Fruit fly (Drosophila melanogaster): ENCODE results near the gene CG42780.
A peak's percentile ranks its signal among the peaks of the same experiment; 100 is the strongest.

CG42780 gene

dm6 chrX:7302329-7302728 is 29.7 kb downstream of the CG42780 start (continued):
- TF ChIP-seq trh (GFP tag; optimal IDR thresholded peaks at IDR 0.05) (no peak), HLH54F (GFP tag; optimal IDR thresholded peaks at IDR 0.05) (no peak), da (GFP tag; optimal IDR thresholded peaks at IDR 0.05) (no peak), CG4820 (GFP tag; optimal IDR thresholded peaks at IDR 0.05) (peak; percentile 7), CG30431 (GFP tag; optimal IDR thresholded peaks at IDR 0.05) (no peak), Sox102F (GFP tag; optimal IDR thresholded peaks at IDR 0.05) (peak; percentile 43), zf30C (GFP tag; optimal IDR thresholded peaks at IDR 0.05) (peak; percentile 16), toy (GFP tag; IDR thresholded peaks at IDR 0.05) (no peak), CG17361 (GFP tag; IDR thresholded peaks at IDR 0.05) (0 out of 3 replicates have a peak, but pooled peaks have one; percentile 22), gsb (GFP tag; IDR thresholded peaks at IDR 0.05) (no peak), CG10543 (GFP tag; optimal IDR thresholded peaks at IDR 0.05) (no peak), inv (GFP tag; IDR thresholded peaks at IDR 0.05; ENCODE audit: partially characterized antibody) (no peak), Sry-β (GFP tag; optimal IDR thresholded peaks at IDR 0.05) (no peak), CkIIα-i1 (GFP tag; IDR thresholded peaks at IDR 0.05) (no peak), gsb-n (tag; optimal IDR thresholded peaks at IDR 0.05) (peak; percentile 14), sug (tag; optimal IDR thresholded peaks at IDR 0.05) (no peak), sens-2 (GFP tag; IDR thresholded peaks at IDR 0.05) (0 out of 2 replicates have a peak, but pooled peaks have one; percentile 19), exex (tag; optimal IDR thresholded peaks at IDR 0.05) (no peak), CG8290 (GFP tag; optimal IDR thresholded peaks at IDR 0.05) (no peak), CG8290 (tag; optimal IDR thresholded peaks at IDR 0.05) (no peak), CG1603 (tag; optimal IDR thresholded peaks at IDR 0.05) (peak; percentile 35), CG34376 (GFP tag; optimal IDR thresholded peaks at IDR 0.05) (no peak), Dfd (GFP tag; optimal IDR thresholded peaks at IDR 0.05) (no peak), NfI (GFP tag; optimal IDR thresholded peaks at IDR 0.05) (peak; percentile 1), NK7.1 (GFP tag; optimal IDR thresholded peaks at IDR 0.05) (no peak), twi (tag; optimal IDR thresholded peaks at IDR 0.05) (no peak), pb (GFP tag; optimal IDR thresholded peaks at IDR 0.05) (no peak), CG9817 (tag; optimal IDR thresholded peaks at IDR 0.05) (no peak), CG11723 (GFP tag; optimal IDR thresholded peaks at IDR 0.05) (no peak), CG9215 (GFP tag; IDR thresholded peaks at IDR 0.05) (no peak), klu (GFP tag; IDR thresholded peaks at IDR 0.05) (no peak), bab2 (GFP tag; optimal IDR thresholded peaks at IDR 0.05) (no peak), pita (GFP tag; optimal IDR thresholded peaks at IDR 0.05) (no peak), CG11456 (GFP tag; IDR thresholded peaks at IDR 0.05) (no peak), CG7271 (tag; optimal IDR thresholded peaks at IDR 0.05) (no peak), ac (GFP tag; optimal IDR thresholded peaks at IDR 0.05) (no peak), ind (GFP tag; optimal IDR thresholded peaks at IDR 0.05) (peak; percentile 2), phol (tag; optimal IDR thresholded peaks at IDR 0.05) (peak; percentile 55), CG10274 (GFP tag; optimal IDR thresholded peaks at IDR 0.05) (no peak), CG12744 (GFP tag; optimal IDR thresholded peaks at IDR 0.05) (no peak), CG6689 (GFP tag; IDR thresholded peaks at IDR 0.05) (peak; percentile 54; the same call in 1 of the 2 replicates), sens (GFP tag) (peak; percentile 83), sim (GFP tag; IDR thresholded peaks at IDR 0.05) (no peak), CG14441 (GFP tag; IDR thresholded peaks at IDR 0.05) (no peak), Atf-2 (GFP tag; optimal IDR thresholded peaks at IDR 0.05) (no peak), CG7963 (GFP tag; IDR thresholded peaks at IDR 0.05; ENCODE audit: partially characterized antibody) (no peak), Side (GFP tag; optimal IDR thresholded peaks at IDR 0.05) (no peak), shn (GFP tag; optimal IDR thresholded peaks at IDR 0.05) (no peak), CG6683 (GFP tag; optimal IDR thresholded peaks at IDR 0.05) (no peak), CG12155 (GFP tag; optimal IDR thresholded peaks at IDR 0.05) (no peak), CG13296 (GFP tag; optimal IDR thresholded peaks at IDR 0.05) (no peak), CG30403 (GFP tag; optimal IDR thresholded peaks at IDR 0.05) (no peak), MTF-1 (GFP tag; optimal IDR thresholded peaks at IDR 0.05; ENCODE audit: borderline replicate concordance) (no peak)
